Fruit fly (Drosophila melanogaster): Measurements from ENCODE around the gene Syx1A.

The Syx1A gene

dm6 chr3R:24108902-24109389 is 3.4 kb upstream of the Syx1A start, which contains the start of the genes eIF4EHP and CG18428:
Gene eIF4EHP (minus strand): TSS chr3R:24108960.
Gene CG18428 (plus strand): TSS chr3R:24109336.
- TF ChIP-seq dl (GFP tag; optimal IDR thresholded peaks at IDR 0.05; ENCODE audit: insufficient read depth in 1 of 2, partially characterized antibody in 2 of 2) (no peak), rgr (GFP tag; optimal IDR thresholded peaks at IDR 0.05) (peak; percentile 99), ey (GFP tag; optimal IDR thresholded peaks at IDR 0.05) (peak; percentile 88), CrebA (GFP tag; optimal IDR thresholded peaks at IDR 0.05; ENCODE audit: borderline replicate concordance) (no peak), Abd-B (GFP tag; optimal IDR thresholded peaks at IDR 0.05) (no peak), Vsx2 (GFP tag; optimal IDR thresholded peaks at IDR 0.05; ENCODE audit: partially characterized antibody) (no peak), lola (GFP tag; optimal IDR thresholded peaks at IDR 0.05) (no peak), sv (GFP tag; optimal IDR thresholded peaks at IDR 0.05) (peak; percentile 94), CG32264 (GFP tag; optimal IDR thresholded peaks at IDR 0.05) (peak; percentile 41), foxo (GFP tag; optimal IDR thresholded peaks at IDR 0.05) (peak in 1 of 2 experiments; percentile 99), GATAd (GFP tag; optimal IDR thresholded peaks at IDR 0.05) (peak; percentile 76), tai (GFP tag; optimal IDR thresholded peaks at IDR 0.05) (no peak), Dif (GFP tag; optimal IDR thresholded peaks at IDR 0.05; ENCODE audit: partially characterized antibody) (peak; percentile 34), Myc (optimal IDR thresholded peaks at IDR 0.05) (peak; percentile 79), Hnf4 (GFP tag; optimal IDR thresholded peaks at IDR 0.05) (peak; percentile 91), dmrt93B (GFP tag; optimal IDR thresholded peaks at IDR 0.05) (peak; percentile 99), Mio (GFP tag; optimal IDR thresholded peaks at IDR 0.05) (peak; percentile 70), Dfd (GFP tag; optimal IDR thresholded peaks at IDR 0.05) (peak; percentile 98), jim (GFP tag; optimal IDR thresholded peaks at IDR 0.05) (peak; percentile 30), OdsH (GFP tag; optimal IDR thresholded peaks at IDR 0.05) (peak; percentile 99), HLH106 (tag; optimal IDR thresholded peaks at IDR 0.05) (peak; percentile 100), psq (GFP tag; optimal IDR thresholded peaks at IDR 0.05) (peak; percentile 98), br (GFP tag; optimal IDR thresholded peaks at IDR 0.05) (peak; percentile 89), Hr78 (GFP tag; optimal IDR thresholded peaks at IDR 0.05) (no peak), pan (optimal IDR thresholded peaks at IDR 0.05) (peak; percentile 84), dsf (GFP tag; optimal IDR thresholded peaks at IDR 0.05; ENCODE audit: borderline replicate concordance) (peak; percentile 87), CG9705 (GFP tag; optimal IDR thresholded peaks at IDR 0.05) (peak; percentile 99), fru (GFP tag; optimal IDR thresholded peaks at IDR 0.05) (peak; percentile 87), Hr83 (GFP tag; optimal IDR thresholded peaks at IDR 0.05; ENCODE audit: poor library complexity, severe bottlenecking) (peak; percentile 94), Rel (GFP tag; optimal IDR thresholded peaks at IDR 0.05) (peak; percentile 83), Rel (tag; optimal IDR thresholded peaks at IDR 0.05) (peak; percentile 95), sage (GFP tag; optimal IDR thresholded peaks at IDR 0.05) (peak; percentile 94), brk (GFP tag; optimal IDR thresholded peaks at IDR 0.05) (peak; percentile 95), Sp1 (GFP tag; optimal IDR thresholded peaks at IDR 0.05) (peak; percentile 100), h (GFP tag; optimal IDR thresholded peaks at IDR 0.05) (peak; percentile 96), N (GFP tag; optimal IDR thresholded peaks at IDR 0.05) (no peak), Jra (GFP tag; optimal IDR thresholded peaks at IDR 0.05) (peak; percentile 82), woc (GFP tag; optimal IDR thresholded peaks at IDR 0.05) (peak; percentile 94), usp (GFP tag; optimal IDR thresholded peaks at IDR 0.05) (no peak)

dm6 chr3R:24106879-24107441 is 1.4 kb upstream of the Syx1A start, which contains the start of gene CG10694:
Gene CG10694 (plus strand): TSS chr3R:24107391.
- no peak for TF ChIP-seq woc (GFP tag; optimal IDR thresholded peaks at IDR 0.05)
- TF ChIP-seq fru (GFP tag; optimal IDR thresholded peaks at IDR 0.05) = no peak
- TF ChIP-seq N (GFP tag; optimal IDR thresholded peaks at IDR 0.05) = no peak
- TF ChIP-seq Hnf4 (GFP tag; optimal IDR thresholded peaks at IDR 0.05) = no peak
- no peak for TF ChIP-seq rgr (GFP tag; optimal IDR thresholded peaks at IDR 0.05)
- TF ChIP-seq Dif (GFP tag; optimal IDR thresholded peaks at IDR 0.05; ENCODE audit: partially characterized antibody) = no peak
- TF ChIP-seq tai (GFP tag; optimal IDR thresholded peaks at IDR 0.05) = no peak
